Worm (Caenorhabditis elegans) whole organism, late embryonic: ENCODE results near the gene F56D2.8.

Experiments used
- C38D4.7 ChIP-seq: fragments of 200-800 bp; sonication (Bioruptor generic); optimal IDR thresholded peaks from 2 replicates; lab custom pipeline; 2018; ENCODE audit warnings: mild to moderate bottlenecking, missing genetic modification characterization, moderate library complexity, missing compliant biosample characterization
- F13H6.1 ChIP-seq: sonication (generic microtip); optimal IDR thresholded peaks from 2 replicates; lab custom pipeline; 2016; ENCODE audit warnings: missing genetic modification characterization, missing compliant biosample characterization
- K02D7.2 ChIP-seq: sonication (generic microtip); optimal IDR thresholded peaks from 2 replicates; lab custom pipeline; 2017; ENCODE audit warnings: mild to moderate bottlenecking, missing genetic modification characterization, missing compliant biosample characterization
- K09A11.1 ChIP-seq: sonication (generic microtip); optimal IDR thresholded peaks from 2 replicates; lab custom pipeline; 2017; ENCODE audit warnings: antibody characterized with exemption, mild to moderate bottlenecking, missing genetic modification characterization, missing compliant biosample characterization; ENCODE audit not compliant: insufficient read depth
- Y22D7AL.16 ChIP-seq: sonication (generic microtip); optimal IDR thresholded peaks from 2 replicates; lab custom pipeline; 2016; ENCODE audit warnings: missing genetic modification characterization, missing compliant biosample characterization
- ahr-1 ChIP-seq: sonication (generic microtip); optimal IDR thresholded peaks from 2 replicates; lab custom pipeline; 2016; ENCODE audit warnings: missing genetic modification characterization, missing compliant biosample characterization
- ceh-18 ChIP-seq: sonication (generic microtip); optimal IDR thresholded peaks from 2 replicates; lab custom pipeline; 2016; ENCODE audit warnings: missing genetic modification characterization, missing compliant biosample characterization
- ceh-22 ChIP-seq: sonication (generic microtip); optimal IDR thresholded peaks from 2 replicates; lab custom pipeline; 2017; ENCODE audit warnings: missing biosample characterization, missing genetic modification characterization
- ceh-30 ChIP-seq: fragments of 150-350 bp; optimal IDR thresholded peaks from 2 replicates; lab custom pipeline; 2014; ENCODE audit warnings: missing biosample characterization, missing genetic modification characterization
- ceh-31 ChIP-seq: sonication (generic microtip); optimal IDR thresholded peaks from 2 replicates; lab custom pipeline; 2016; ENCODE audit warnings: missing genetic modification characterization, missing compliant biosample characterization
- ceh-45 ChIP-seq: fragments of 200-800 bp; sonication (Bioruptor generic); IDR thresholded peaks from 2 replicates; pipeline ENCODE4 v1.3.6; 2022; ENCODE audit warnings: missing genetic modification reagents, missing genetic modification characterization, missing compliant biosample characterization
- ceh-48 ChIP-seq: sonication (generic microtip); optimal IDR thresholded peaks from 2 replicates; lab custom pipeline; 2016; ENCODE audit warnings: missing genetic modification characterization, inconsistent platforms, missing compliant biosample characterization
- ceh-6 ChIP-seq: fragments of 200-800 bp; sonication (Bioruptor generic); optimal IDR thresholded peaks from 2 replicates; lab custom pipeline; 2018; ENCODE audit warnings: mild to moderate bottlenecking, missing genetic modification characterization, missing compliant biosample characterization
- elt-2 ChIP-seq: sonication (generic microtip); optimal IDR thresholded peaks from 2 replicates; lab custom pipeline; 2016; ENCODE audit warnings: missing genetic modification reagents, missing genetic modification characterization, missing compliant biosample characterization
- elt-4 ChIP-seq: sonication (generic microtip); optimal IDR thresholded peaks from 2 replicates; lab custom pipeline; 2016; ENCODE audit warnings: missing genetic modification characterization, missing compliant biosample characterization
- ets-4 ChIP-seq: sonication (generic microtip); optimal IDR thresholded peaks from 2 replicates; lab custom pipeline; 2016; ENCODE audit warnings: missing genetic modification characterization, missing compliant biosample characterization
- fax-1 ChIP-seq: sonication (generic microtip); optimal IDR thresholded peaks from 2 replicates; lab custom pipeline; 2016; ENCODE audit warnings: missing genotype, missing genetic modification characterization, missing compliant biosample characterization
- fkh-10 ChIP-seq: fragments of 150-350 bp; optimal IDR thresholded peaks from 2 replicates; lab custom pipeline; 2014; ENCODE audit warnings: missing biosample characterization, missing genetic modification reagents, missing genetic modification characterization
- fkh-6 ChIP-seq: sonication (generic microtip); optimal IDR thresholded peaks from 2 replicates; lab custom pipeline; 2016; ENCODE audit warnings: missing genetic modification characterization, missing compliant biosample characterization
- hlh-15 ChIP-seq: sonication (generic microtip); optimal IDR thresholded peaks from 2 replicates; lab custom pipeline; 2016; ENCODE audit warnings: missing genetic modification characterization, missing compliant biosample characterization
- hlh-30 ChIP-seq: sonication (generic microtip); optimal IDR thresholded peaks from 2 replicates; lab custom pipeline; 2017; ENCODE audit warnings: antibody characterized with exemption, missing genetic modification characterization, missing compliant biosample characterization; ENCODE audit not compliant: insufficient read depth
- hlh-8 ChIP-seq: sonication (generic microtip); optimal IDR thresholded peaks from 2 replicates; lab custom pipeline; 2016; ENCODE audit warnings: missing genotype, missing genetic modification characterization, missing compliant biosample characterization
- lim-6 ChIP-seq: sonication (generic microtip); optimal IDR thresholded peaks from 2 replicates; lab custom pipeline; 2016; ENCODE audit warnings: missing genetic modification characterization, missing compliant biosample characterization
- lin-11 ChIP-seq: fragments of 200-800 bp; sonication (Bioruptor generic); optimal IDR thresholded peaks from 2 replicates; lab custom pipeline; 2018; ENCODE audit warnings: mild to moderate bottlenecking, missing genetic modification characterization, missing compliant biosample characterization
- madf-2 ChIP-seq: sonication (generic microtip); optimal IDR thresholded peaks from 2 replicates; lab custom pipeline; 2017; ENCODE audit warnings: missing genetic modification characterization, missing compliant biosample characterization
- npax-4 ChIP-seq: sonication (generic microtip); optimal IDR thresholded peaks from 2 replicates; lab custom pipeline; 2016; ENCODE audit warnings: missing genetic modification characterization, missing compliant biosample characterization
- pat-9 ChIP-seq: fragments of 200-800 bp; sonication (Bioruptor generic); optimal IDR thresholded peaks from 2 replicates; lab custom pipeline; 2018; ENCODE audit warnings: mild to moderate bottlenecking, missing genetic modification characterization, moderate library complexity, missing compliant biosample characterization
- pha-4 ChIP-seq: fragments of 150-350 bp; optimal IDR thresholded peaks from 2 replicates; lab custom pipeline; 2018; ENCODE audit warnings: missing biosample characterization, missing genetic modification reagents, missing genetic modification characterization
- pqm-1 ChIP-seq: sonication (generic microtip); optimal IDR thresholded peaks from 2 replicates; lab custom pipeline; 2016; ENCODE audit warnings: missing genetic modification characterization, missing compliant biosample characterization
- pros-1 ChIP-seq: fragments of 150-350 bp; optimal IDR thresholded peaks from 2 replicates; lab custom pipeline; 2014; ENCODE audit warnings: missing biosample characterization, missing genetic modification reagents, missing genetic modification characterization
- ref-2 ChIP-seq: sonication (generic microtip); optimal IDR thresholded peaks from 2 replicates; lab custom pipeline; 2016; ENCODE audit warnings: missing genetic modification characterization, missing compliant biosample characterization
- rnt-1 ChIP-seq: sonication (generic microtip); optimal IDR thresholded peaks from 2 replicates; lab custom pipeline; 2016; ENCODE audit warnings: missing genetic modification characterization, missing compliant biosample characterization
- sdc-2 ChIP-seq: sonication (generic microtip); optimal IDR thresholded peaks from 2 replicates; lab custom pipeline; 2016; ENCODE audit warnings: missing genotype, missing genetic modification characterization, missing compliant biosample characterization
- sox-2 ChIP-seq: fragments of 200-800 bp; sonication (Bioruptor generic); IDR thresholded peaks from 2 replicates; pipeline ENCODE4 v1.3.6; 2022; ENCODE audit warnings: missing genetic modification reagents, missing genetic modification characterization, missing compliant biosample characterization
- sox-4 ChIP-seq: sonication (generic microtip); optimal IDR thresholded peaks from 2 replicates; lab custom pipeline; 2017; ENCODE audit warnings: mild to moderate bottlenecking, missing genetic modification characterization, inconsistent platforms, missing compliant biosample characterization
- syd-9 ChIP-seq: sonication (generic microtip); optimal IDR thresholded peaks from 2 replicates; lab custom pipeline; 2016; ENCODE audit warnings: mild to moderate bottlenecking, missing genetic modification characterization, moderate library complexity, missing compliant biosample characterization
- ttx-3 ChIP-seq: sonication (generic microtip); optimal IDR thresholded peaks from 2 replicates; lab custom pipeline; 2016; ENCODE audit warnings: missing genetic modification reagents, missing genetic modification characterization, missing compliant biosample characterization
- unc-3 ChIP-seq, 2 experiments: fragments of 200-800 bp in 1 of 2; sonication (Bioruptor generic) in 1 of 2; sonication (generic microtip) in 1 of 2; conservative IDR thresholded peaks in 1 of 2; optimal IDR thresholded peaks in 1 of 2; 2 replicates each; pipeline versions ENCODE4 v1.3.6 to Lab custom; 2016 to 2022; ENCODE audit warnings: missing compliant biosample characterization in 2 of 2, missing genetic modification characterization in 2 of 2, missing genetic modification reagents in 1 of 2
- unc-42 ChIP-seq: sonication (generic microtip); optimal IDR thresholded peaks from 2 replicates; lab custom pipeline; 2016; ENCODE audit warnings: missing genotype, missing genetic modification characterization, missing compliant biosample characterization
- unc-55 ChIP-seq: sonication (generic microtip); optimal IDR thresholded peaks from 2 replicates; lab custom pipeline; 2017; ENCODE audit warnings: missing biosample characterization, missing genetic modification reagents, missing genetic modification characterization
- zip-5 ChIP-seq: sonication (generic microtip); optimal IDR thresholded peaks from 2 replicates; lab custom pipeline; 2016; ENCODE audit warnings: missing genetic modification characterization, missing compliant biosample characterization
- ztf-16 ChIP-seq: sonication (generic microtip); optimal IDR thresholded peaks from 2 replicates; lab custom pipeline; 2017; ENCODE audit warnings: missing genetic modification characterization, missing compliant biosample characterization

Gene F56D2.8

ce11 chrIII:5601999-5602398 is 19.3 kb upstream of the F56D2.8 start (continued):
- TF ChIP-seq pqm-1 (peak; percentile 66), elt-4 (tag; lab: Kevin White, UChicago) (no peak), lin-11 (tag; lab: Kevin White, UChicago) (peak; percentile 91), madf-2 (peak; percentile 86), sdc-2 (tag; lab: Kevin White, UChicago) (peak; percentile 87), sox-2 (GFP tag; lab: Robert Waterston, UW) (peak; percentile 88), ceh-22 (tag; lab: Kevin White, UChicago) (no peak), ceh-6 (GFP tag; lab: Kevin White, UChicago) (peak; percentile 98), fkh-6 (peak; percentile 91), hlh-15 (tag; lab: Kevin White, UChicago) (peak; percentile 36), ttx-3 (tag; lab: Kevin White, UChicago) (peak; percentile 91), rnt-1 (tag; lab: Kevin White, UChicago) (peak; percentile 88), ceh-45 (GFP tag; lab: Robert Waterston, UW) (peak; percentile 93), lim-6 (peak; percentile 51), ahr-1 (tag; lab: Kevin White, UChicago) (peak; percentile 82), pros-1 (peak; percentile 19), F13H6.1 (peak; percentile 83), ceh-30 (tag; lab: Kevin White, UChicago) (peak; percentile 10), ceh-48 (tag; lab: Kevin White, UChicago) (peak; percentile 82), pha-4 (no peak), syd-9 (tag; lab: Kevin White, UChicago) (peak; percentile 82), pat-9 (tag; lab: Kevin White, UChicago) (peak; percentile 97), ref-2 (tag; lab: Kevin White, UChicago) (peak; percentile 92), hlh-8 (tag; lab: Kevin White, UChicago) (peak; percentile 71), Y22D7AL.16 (peak; percentile 87), K09A11.1 (peak; percentile 87), hlh-30 (peak; percentile 61), unc-55 (GFP tag; lab: Kevin White, UChicago) (no peak), unc-42 (no peak), fax-1 (tag; lab: Kevin White, UChicago) (peak; percentile 72)
- TF ChIP-seq, all 69 proteins: peak for 59

ce11 chrIII:5599958-5600357 is 17.3 kb upstream of the F56D2.8 start, which contains the start of gene wdr-37:
TSS of gene wdr-37 (minus strand) at chrIII:5600058.
- TF ChIP-seq C38D4.7 (GFP tag; lab: Kevin White, UChicago) (no peak), zip-5 (tag; lab: Kevin White, UChicago) (no peak), pros-1 (no peak), elt-2 (no peak), ceh-18 (tag; lab: Kevin White, UChicago) (no peak), sox-4 (no peak), pat-9 (tag; lab: Kevin White, UChicago) (no peak), fkh-10 (no peak), ceh-45 (GFP tag; lab: Robert Waterston, UW) (no peak), rnt-1 (tag; lab: Kevin White, UChicago) (no peak), fkh-6 (no peak), unc-42 (no peak), npax-4 (no peak), ets-4 (tag; lab: Kevin White, UChicago) (no peak), unc-3 (GFP tag; conservative IDR thresholded peaks at IDR 0.05; lab: Robert Waterston, UW) (no peak), unc-3 (tag; optimal IDR thresholded peaks at IDR 0.05; lab: Kevin White, UChicago) (no peak), ztf-16 (tag; lab: Kevin White, UChicago) (no peak), K02D7.2 (tag; lab: Kevin White, UChicago) (no peak), ceh-6 (GFP tag; lab: Kevin White, UChicago) (no peak), ceh-48 (tag; lab: Kevin White, UChicago) (no peak), ceh-31 (tag; lab: Kevin White, UChicago) (no peak)
